Worm (Caenorhabditis elegans): ENCODE measurements around the gene best-19.

Gene best-19

ce11 chrIV:283347-283746 lies at the start of gene best-19:
Gene best-19, plus strand, starts transcription at chrIV:283647.
- TF ChIP-seq bed-3 (GFP tag; optimal IDR thresholded peaks at IDR 0.05) (no peak), lin-32 (GFP tag; optimal IDR thresholded peaks at IDR 0.05) (no peak), ztf-11 (tag; optimal IDR thresholded peaks at IDR 0.05) (no peak), hlh-1 (tag; optimal IDR thresholded peaks at IDR 0.05) (no peak), ham-2 (GFP tag; optimal IDR thresholded peaks at IDR 0.05) (no peak), M03D4.4 (tag; optimal IDR thresholded peaks at IDR 0.05) (no peak), ces-1 (GFP tag; optimal IDR thresholded peaks at IDR 0.05) (no peak), mls-2 (tag; optimal IDR thresholded peaks at IDR 0.05) (no peak), mep-1 (tag; optimal IDR thresholded peaks at IDR 0.05) (no peak), elt-1 (tag; optimal IDR thresholded peaks at IDR 0.05; ENCODE audit: borderline replicate concordance, insufficient read depth) (no peak), unc-120 (tag; optimal IDR thresholded peaks at IDR 0.05; ENCODE audit: poor library complexity, severe bottlenecking) (no peak), sptf-1 (tag; optimal IDR thresholded peaks at IDR 0.05) (no peak)

DNA sequence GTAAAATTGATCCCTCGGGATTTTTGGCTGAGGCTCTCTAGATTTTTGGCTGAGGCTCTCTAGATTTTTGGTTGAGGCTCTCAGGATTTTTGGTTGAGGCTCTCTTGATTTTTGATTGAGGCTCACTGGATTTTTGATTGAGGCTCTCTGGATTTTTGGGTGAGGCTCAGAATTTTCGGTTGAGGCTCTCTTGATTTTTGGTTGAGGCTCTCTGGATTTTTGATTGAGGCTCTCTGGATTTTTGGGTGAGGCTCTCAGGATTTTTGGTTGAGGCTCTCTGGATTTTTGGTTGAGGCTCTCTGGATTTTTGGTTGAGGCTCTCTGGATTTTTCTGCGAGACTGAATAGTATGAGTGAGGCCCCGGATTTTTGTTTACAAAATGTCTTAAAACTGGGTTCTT lies 47.3 kb upstream of the best-19 start:
- TF ChIP-seq M03D4.4 (tag; optimal IDR thresholded peaks at IDR 0.05), result no peak
- no peak for TF ChIP-seq hlh-1 (tag; optimal IDR thresholded peaks at IDR 0.05)
- no peak for TF ChIP-seq mls-2 (tag; optimal IDR thresholded peaks at IDR 0.05)
- no peak for TF ChIP-seq unc-39 (tag; optimal IDR thresholded peaks at IDR 0.05)
- no peak for TF ChIP-seq lsy-2 (tag; optimal IDR thresholded peaks at IDR 0.05)
- TF ChIP-seq unc-62 (GFP tag; optimal IDR thresholded peaks at IDR 0.05), result no peak
- no peak for TF ChIP-seq sptf-1 (tag; optimal IDR thresholded peaks at IDR 0.05)
- no peak for TF ChIP-seq unc-120 (tag; optimal IDR thresholded peaks at IDR 0.05; ENCODE audit: poor library complexity, severe bottlenecking)
- TF ChIP-seq bed-3 (GFP tag; optimal IDR thresholded peaks at IDR 0.05), result no peak
- no peak for TF ChIP-seq ztf-11 (tag; optimal IDR thresholded peaks at IDR 0.05)
- no peak for TF ChIP-seq tbx-8 (GFP tag; optimal IDR thresholded peaks at IDR 0.05)
- no peak for TF ChIP-seq nhr-12 (tag; optimal IDR thresholded peaks at IDR 0.05)
- TF ChIP-seq blmp-1 (tag; optimal IDR thresholded peaks at IDR 0.05), result no peak
- no peak for TF ChIP-seq elt-1 (tag; optimal IDR thresholded peaks at IDR 0.05; ENCODE audit: borderline replicate concordance, insufficient read depth)
- no peak for TF ChIP-seq nhr-237 (tag; optimal IDR thresholded peaks at IDR 0.05)
- TF ChIP-seq pha-4 (tag; optimal IDR thresholded peaks at IDR 0.05), result no peak

ce11 chrIV:237350-237749 lies 46.1 kb upstream of the best-19 start, which contains the start of gene ints-13:
Gene ints-13, minus strand, starts transcription at chrIV:237450.
- no peak for TF ChIP-seq lin-13 (tag; optimal IDR thresholded peaks at IDR 0.05)
- no peak for TF ChIP-seq bed-3 (GFP tag; optimal IDR thresholded peaks at IDR 0.05)
- no peak for TF ChIP-seq nhr-28 (tag; optimal IDR thresholded peaks at IDR 0.05)
- no peak for TF ChIP-seq ceh-43 (GFP tag; optimal IDR thresholded peaks at IDR 0.05)
- no peak for TF ChIP-seq lsy-2 (tag; optimal IDR thresholded peaks at IDR 0.05)
- TF ChIP-seq nhr-2 (tag; optimal IDR thresholded peaks at IDR 0.05), result no peak
- no peak for TF ChIP-seq snpc-4 (tag; optimal IDR thresholded peaks at IDR 0.05)
- no peak for TF ChIP-seq ceh-83 (GFP tag; optimal IDR thresholded peaks at IDR 0.05)
- no peak for TF ChIP-seq cnd-1 (tag; optimal IDR thresholded peaks at IDR 0.05)
- TF ChIP-seq nhr-76 (tag; optimal IDR thresholded peaks at IDR 0.05), result no peak
- no peak for TF ChIP-seq mep-1 (tag; optimal IDR thresholded peaks at IDR 0.05)
- TF ChIP-seq unc-62 (GFP tag; optimal IDR thresholded peaks at IDR 0.05), result no peak
- no peak for TF ChIP-seq mls-2 (tag; optimal IDR thresholded peaks at IDR 0.05)
- no peak for TF ChIP-seq unc-120 (tag; optimal IDR thresholded peaks at IDR 0.05; ENCODE audit: poor library complexity, severe bottlenecking)
- TF ChIP-seq M03D4.4 (tag; optimal IDR thresholded peaks at IDR 0.05), result no peak
- no peak for TF ChIP-seq sem-2 (GFP tag; optimal IDR thresholded peaks at IDR 0.05)

DNA sequence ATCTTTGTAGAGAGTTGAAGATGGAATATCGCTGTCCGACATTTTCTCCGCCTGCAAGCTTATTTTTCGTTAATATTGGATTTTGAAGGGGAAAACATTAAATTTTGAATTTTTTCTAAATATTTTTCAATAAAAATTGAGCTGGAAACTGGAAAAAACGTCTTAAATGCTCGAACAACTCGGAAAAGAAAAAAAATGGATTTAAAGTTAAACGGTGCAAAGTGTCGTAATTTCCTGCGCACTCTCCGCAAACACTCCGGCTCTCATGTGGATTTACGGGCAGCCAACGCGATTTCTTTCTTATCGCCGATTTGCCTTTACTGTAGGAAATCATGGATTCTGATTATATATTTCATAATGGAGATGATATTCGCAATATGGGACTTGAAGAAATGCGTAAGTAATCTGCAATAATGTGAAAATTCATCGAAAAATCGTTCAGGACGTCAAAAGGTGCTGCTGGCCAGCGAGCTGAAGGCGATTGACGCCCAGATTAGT lies 43.1 kb upstream of the best-19 start, which contains the start of the genes fnta-1 and cogc-8:
Gene fnta-1, minus strand, starts transcription at position 51 of the 498 bp plus-strand sequence.
Gene cogc-8, plus strand, starts transcription at position 195 of the 498 bp plus-strand sequence.
- TF ChIP-seq ztf-11 (tag; optimal IDR thresholded peaks at IDR 0.05) (no peak), ceh-39 (tag; optimal IDR thresholded peaks at IDR 0.05) (no peak), lin-13 (tag; optimal IDR thresholded peaks at IDR 0.05) (peak; percentile 3), pha-4 (tag; optimal IDR thresholded peaks at IDR 0.05) (no peak), bed-3 (GFP tag; optimal IDR thresholded peaks at IDR 0.05) (no peak), unc-39 (tag; optimal IDR thresholded peaks at IDR 0.05) (no peak), ham-2 (GFP tag; optimal IDR thresholded peaks at IDR 0.05) (no peak), lsy-2 (tag; optimal IDR thresholded peaks at IDR 0.05) (peak; percentile 32), cnd-1 (tag; optimal IDR thresholded peaks at IDR 0.05) (no peak), ces-1 (GFP tag; optimal IDR thresholded peaks at IDR 0.05) (peak; percentile 37), nhr-28 (tag; optimal IDR thresholded peaks at IDR 0.05) (no peak), elt-3 (tag; optimal IDR thresholded peaks at IDR 0.05) (no peak), blmp-1 (tag; optimal IDR thresholded peaks at IDR 0.05) (no peak)
